Worm (Caenorhabditis elegans): ENCODE data around the gene rbm-39.
A peak's percentile ranks its signal among the peaks of the same experiment; 100 is the strongest.

The rbm-39 gene

ce11 chrIV:1064289-1064848 lies 51.9 kb downstream of the rbm-39 start:
- TF ChIP-seq ceh-30 (tag; optimal IDR thresholded peaks at IDR 0.05): no peak
- no peak for TF ChIP-seq pqm-1 (tag; optimal IDR thresholded peaks at IDR 0.05)
- no peak for TF ChIP-seq nhr-11 (tag; optimal IDR thresholded peaks at IDR 0.05)
- no peak for TF ChIP-seq ztf-16 (tag; optimal IDR thresholded peaks at IDR 0.05)
- TF ChIP-seq unc-86 (tag; optimal IDR thresholded peaks at IDR 0.05): no peak

- TF ChIP-seq ama-1 (optimal IDR thresholded peaks at IDR 0.05) (no peak), unc-3 (GFP tag; conservative IDR thresholded peaks at IDR 0.05) (no peak), unc-3 (tag; optimal IDR thresholded peaks at IDR 0.05) (no peak), F13H6.1 (tag; optimal IDR thresholded peaks at IDR 0.05) (no peak), tbx-7 (tag; optimal IDR thresholded peaks at IDR 0.05) (no peak), lim-6 (tag; optimal IDR thresholded peaks at IDR 0.05) (no peak), K09A11.1 (tag; optimal IDR thresholded peaks at IDR 0.05; ENCODE audit: insufficient read depth) (no peak), pha-2 (tag; optimal IDR thresholded peaks at IDR 0.05) (no peak), hlh-6 (tag; optimal IDR thresholded peaks at IDR 0.05) (no peak), Y22D7AL.16 (tag; optimal IDR thresholded peaks at IDR 0.05) (no peak), ceh-2 (tag; optimal IDR thresholded peaks at IDR 0.05) (no peak), ceh-31 (tag; optimal IDR thresholded peaks at IDR 0.05) (no peak), madf-2 (tag; optimal IDR thresholded peaks at IDR 0.05) (no peak), nhr-11 (tag; optimal IDR thresholded peaks at IDR 0.05) (no peak), sox-2 (GFP tag; IDR thresholded peaks at IDR 0.05) (no peak), ceh-34 (tag; optimal IDR thresholded peaks at IDR 0.05) (no peak), tbx-2 (tag; optimal IDR thresholded peaks at IDR 0.05) (no peak)
Observed at ce11 chrIV:1065569-1065968, 53.1 kb downstream of the rbm-39 start.

ce11 chrIV:1067430-1067829 lies 55.0 kb downstream of the rbm-39 start, which contains the start of gene znf-782:
Gene znf-782 (minus strand): TSS chrIV:1067525.
- no peak for TF ChIP-seq ztf-16 (tag; optimal IDR thresholded peaks at IDR 0.05)
- peak; percentile 50 for TF ChIP-seq C08G9.2 (tag; optimal IDR thresholded peaks at IDR 0.05)
- TF ChIP-seq T23F11.4 (GFP tag; optimal IDR thresholded peaks at IDR 0.05): no peak
- TF ChIP-seq lim-6 (tag; optimal IDR thresholded peaks at IDR 0.05): no peak
- peak; percentile 35 for TF ChIP-seq ceh-2 (tag; optimal IDR thresholded peaks at IDR 0.05)
- TF ChIP-seq hlh-15 (tag; optimal IDR thresholded peaks at IDR 0.05): no peak
- TF ChIP-seq elt-2 (tag; optimal IDR thresholded peaks at IDR 0.05): no peak
- TF ChIP-seq sdc-2 (tag; optimal IDR thresholded peaks at IDR 0.05): peak; percentile 2
- no peak for TF ChIP-seq pha-2 (tag; optimal IDR thresholded peaks at IDR 0.05)
- TF ChIP-seq ceh-9 (tag; optimal IDR thresholded peaks at IDR 0.05): no peak
- peak; percentile 44 for TF ChIP-seq ref-2 (tag; optimal IDR thresholded peaks at IDR 0.05)
- TF ChIP-seq hlh-30 (tag; optimal IDR thresholded peaks at IDR 0.05; ENCODE audit: insufficient read depth): no peak
- peak; percentile 43 for TF ChIP-seq ceh-31 (tag; optimal IDR thresholded peaks at IDR 0.05)
- TF ChIP-seq tbx-2 (tag; optimal IDR thresholded peaks at IDR 0.05): peak; percentile 41
- TF ChIP-seq ceh-48 (tag; optimal IDR thresholded peaks at IDR 0.05): no peak
- no peak for TF ChIP-seq odd-2 (tag; optimal IDR thresholded peaks at IDR 0.05)
- TF ChIP-seq K09A11.1 (tag; optimal IDR thresholded peaks at IDR 0.05; ENCODE audit: insufficient read depth): no peak
- TF ChIP-seq sox-2 (GFP tag; IDR thresholded peaks at IDR 0.05): no peak
- no peak for TF ChIP-seq mec-3 (tag; optimal IDR thresholded peaks at IDR 0.05; ENCODE audit: borderline replicate concordance)
- no peak for TF ChIP-seq ama-1 (optimal IDR thresholded peaks at IDR 0.05)
- no peak for TF ChIP-seq dmd-4 (tag; optimal IDR thresholded peaks at IDR 0.05; ENCODE audit: borderline replicate concordance)
- TF ChIP-seq npax-4 (tag; optimal IDR thresholded peaks at IDR 0.05): no peak
- TF ChIP-seq ceh-6 (GFP tag; optimal IDR thresholded peaks at IDR 0.05): no peak
- no peak for TF ChIP-seq nhr-232 (tag; optimal IDR thresholded peaks at IDR 0.05)
- peak; percentile 20 for TF ChIP-seq rnt-1 (tag; optimal IDR thresholded peaks at IDR 0.05)
- TF ChIP-seq ceh-22 (tag; optimal IDR thresholded peaks at IDR 0.05): no peak
- no peak for TF ChIP-seq C38D4.7 (GFP tag; optimal IDR thresholded peaks at IDR 0.05)
- no peak for TF ChIP-seq zip-5 (tag; optimal IDR thresholded peaks at IDR 0.05)
- no peak for TF ChIP-seq ahr-1 (tag; optimal IDR thresholded peaks at IDR 0.05)
- TF ChIP-seq ceh-30 (tag; optimal IDR thresholded peaks at IDR 0.05): no peak
- no peak for TF ChIP-seq fkh-10 (GFP tag; optimal IDR thresholded peaks at IDR 0.05)
- no peak for TF ChIP-seq Y22D7AL.16 (tag; optimal IDR thresholded peaks at IDR 0.05)
- peak; percentile 51 for TF ChIP-seq ets-4 (tag; optimal IDR thresholded peaks at IDR 0.05)
- peak; percentile 75 for TF ChIP-seq ceh-34 (tag; optimal IDR thresholded peaks at IDR 0.05)
- TF ChIP-seq unc-42 (tag; optimal IDR thresholded peaks at IDR 0.05): peak; percentile 20
- TF ChIP-seq ceh-24 (tag; optimal IDR thresholded peaks at IDR 0.05): no peak
- no peak for TF ChIP-seq syd-9 (tag; optimal IDR thresholded peaks at IDR 0.05)
- no peak for TF ChIP-seq elt-4 (tag; optimal IDR thresholded peaks at IDR 0.05)
- peak; percentile 39 for TF ChIP-seq ceh-19 (GFP tag; optimal IDR thresholded peaks at IDR 0.05)
- no peak for TF ChIP-seq pqm-1 (tag; optimal IDR thresholded peaks at IDR 0.05)
